Worm (Caenorhabditis elegans): Measurements from ENCODE around the gene F07E5.9.

The F07E5.9 gene

ce11 chrII:2051372-2051771 lies 29.0 kb downstream of the F07E5.9 start, which contains the start of gene fbxb-35:
TSS of gene fbxb-35 (plus strand) at chrII:2051672.
- TF ChIP-seq ccch-3 (GFP tag; optimal IDR thresholded peaks at IDR 0.05): no peak
- no peak for TF ChIP-seq Y95B8A.8 (GFP tag; IDR thresholded peaks at IDR 0.05)
- no peak for TF ChIP-seq nhr-120 (GFP tag; IDR thresholded peaks at IDR 0.05)
- TF ChIP-seq snpc-1.3 (tag; optimal IDR thresholded peaks at IDR 0.05; ENCODE audit: insufficient read depth): no peak
- TF ChIP-seq unc-62 (GFP tag; optimal IDR thresholded peaks at IDR 0.05): no peak
- TF ChIP-seq ama-1 (optimal IDR thresholded peaks at IDR 0.05): no peak
- no peak for TF ChIP-seq ama-1 (GFP tag; optimal IDR thresholded peaks at IDR 0.05)
- no peak for TF ChIP-seq T26A5.8 (tag; optimal IDR thresholded peaks at IDR 0.05)
- TF ChIP-seq athp-1 (tag; optimal IDR thresholded peaks at IDR 0.05): no peak
- TF ChIP-seq aptf-3 (GFP tag; IDR thresholded peaks at IDR 0.05): no peak
- TF ChIP-seq efl-1 (GFP tag; optimal IDR thresholded peaks at IDR 0.05): no peak
- no peak for TF ChIP-seq lag-1 (GFP tag; IDR thresholded peaks at IDR 0.05)
- no peak for TF ChIP-seq ztf-28 (GFP tag; IDR thresholded peaks at IDR 0.05)
- no peak for TF ChIP-seq snpc-3.4 (tag; optimal IDR thresholded peaks at IDR 0.05)
- no peak for TF ChIP-seq cebp-2 (GFP tag; IDR thresholded peaks at IDR 0.05)
- no peak for TF ChIP-seq dpff-1 (tag; optimal IDR thresholded peaks at IDR 0.05)
- no peak for TF ChIP-seq attf-6 (GFP tag; IDR thresholded peaks at IDR 0.05)

DNA sequence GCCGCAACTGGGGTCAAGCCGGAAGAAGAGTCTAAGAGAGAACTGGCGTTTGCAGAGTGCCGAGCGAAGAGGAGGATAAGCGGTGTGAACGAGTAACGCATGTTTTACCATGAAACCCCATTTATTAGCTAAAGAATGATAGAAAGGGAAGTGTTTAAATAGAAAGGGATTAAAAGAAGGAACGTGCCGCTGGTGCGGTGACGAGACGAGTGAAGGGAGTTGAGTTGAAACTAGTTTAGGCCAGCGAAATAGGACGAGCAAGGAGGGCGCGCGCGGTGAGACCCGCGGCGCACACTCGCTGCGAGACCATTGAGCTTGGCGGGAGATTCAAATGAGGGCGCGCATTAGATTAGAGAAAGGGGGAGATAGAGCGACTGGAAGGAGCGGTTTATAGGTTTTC lies 33.8 kb downstream of the F07E5.9 start, which contains the start of gene math-1:
Gene math-1, minus strand, starts transcription at position 101 of the 400 bp plus-strand sequence.
- 0 out of 2 replicates have a peak, but pooled peaks have one; percentile 7 for TF ChIP-seq zfh-2 (GFP tag; conservative IDR thresholded peaks at IDR 0.05)

ce11 chrII:2045505-2045904 lies 34.8 kb downstream of the F07E5.9 start, which contains the start of gene bath-24:
TSS of gene bath-24 (minus strand) at chrII:2045605.
- no peak for TF ChIP-seq cebp-1 (GFP tag; IDR thresholded peaks at IDR 0.05)
- no peak for TF ChIP-seq cebp-1 (tag; optimal IDR thresholded peaks at IDR 0.05)
- peak; percentile 65 for TF ChIP-seq lsl-1 (GFP tag; optimal IDR thresholded peaks at IDR 0.05)

- TF ChIP-seq lsl-1 (GFP tag; optimal IDR thresholded peaks at IDR 0.05) (peak; percentile 31), athp-1 (tag; optimal IDR thresholded peaks at IDR 0.05) (no peak)
Observed at ce11 chrII:2042447-2042846, 37.9 kb downstream of the F07E5.9 start, which contains the start of gene bath-20. TSS of gene bath-20 (minus strand) at chrII:2042547.

- TF ChIP-seq akir-1 (GFP tag; optimal IDR thresholded peaks at IDR 0.05): no peak
- peak; percentile 54 for TF ChIP-seq lsl-1 (GFP tag; optimal IDR thresholded peaks at IDR 0.05)
Observed at ce11 chrII:2039288-2039687, 41.0 kb downstream of the F07E5.9 start, which contains the start of gene bath-19. TSS of gene bath-19 (minus strand) at chrII:2039388.

ce11 chrII:2033286-2033685 lies 47.0 kb downstream of the F07E5.9 start, which contains the start of gene F59H6.14:
TSS of gene F59H6.14 (plus strand) at chrII:2033586.
- peak; percentile 18 for TF ChIP-seq lsl-1 (GFP tag; optimal IDR thresholded peaks at IDR 0.05)
- TF ChIP-seq lin-35 (GFP tag; optimal IDR thresholded peaks at IDR 0.05): no peak
- no peak for TF ChIP-seq F10E7.11 (tag; optimal IDR thresholded peaks at IDR 0.05)

- TF ChIP-seq efl-1 (GFP tag; optimal IDR thresholded peaks at IDR 0.05) (peak; percentile 48), madf-6 (GFP tag; IDR thresholded peaks at IDR 0.05) (0 out of 2 replicates have a peak, but pooled peaks have one; percentile 1), mcd-1 (GFP tag; IDR thresholded peaks at IDR 0.05) (peak; percentile 57)
Observed at ce11 chrII:2032282-2032681, 48.0 kb downstream of the F07E5.9 start, which contains the start of gene btb-4. TSS of gene btb-4 (plus strand) at chrII:2032316.

DNA sequence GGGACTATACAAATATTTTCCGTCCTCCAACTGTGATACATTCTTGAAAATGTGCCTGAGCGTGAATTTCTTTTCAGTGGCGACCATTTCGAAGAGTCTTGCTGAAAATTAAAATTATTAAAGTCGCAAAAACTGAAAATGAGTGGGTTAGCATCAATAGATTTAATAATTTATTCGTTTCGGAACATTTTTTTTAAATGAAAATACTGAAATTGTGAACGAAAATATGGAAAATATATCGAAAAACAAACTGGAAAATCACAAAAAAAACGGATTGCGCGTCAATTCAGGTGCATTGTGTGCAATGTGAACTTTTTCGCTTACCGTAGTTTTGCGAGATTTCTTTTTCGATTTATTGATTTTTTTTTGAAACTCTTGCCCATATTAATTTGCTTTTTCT lies 48.5 kb downstream of the F07E5.9 start, which contains the start of gene bath-5:
Gene bath-5, minus strand, starts transcription at position 101 of the 400 bp plus-strand sequence.
- TF ChIP-seq rec-8 (tag; optimal IDR thresholded peaks at IDR 0.05): no peak
- no peak for TF ChIP-seq F22D6.2 (tag; optimal IDR thresholded peaks at IDR 0.05)
- no peak for TF ChIP-seq ztf-22 (GFP tag; optimal IDR thresholded peaks at IDR 0.05)
- peak; percentile 82 for TF ChIP-seq lsl-1 (GFP tag; optimal IDR thresholded peaks at IDR 0.05)
- TF ChIP-seq D2030.7 (GFP tag; IDR thresholded peaks at IDR 0.05): peak; percentile 40; the same call in 1 of the 2 replicates
- no peak for TF ChIP-seq ceh-27 (GFP tag; optimal IDR thresholded peaks at IDR 0.05)
- TF ChIP-seq bed-2 (GFP tag; IDR thresholded peaks at IDR 0.05): no peak
- TF ChIP-seq hsf-1 (GFP tag; IDR thresholded peaks at IDR 0.05): no peak
- TF ChIP-seq madf-6 (GFP tag; IDR thresholded peaks at IDR 0.05): peak; percentile 42; the same call in 1 of the 2 replicates
- TF ChIP-seq hmg-20 (GFP tag; IDR thresholded peaks at IDR 0.05): no peak
- no peak for TF ChIP-seq C06A6.2 (GFP tag; conservative IDR thresholded peaks at IDR 0.05)
- no peak for TF ChIP-seq rcor-1 (GFP tag; IDR thresholded peaks at IDR 0.05)
